Fruit fly (Drosophila melanogaster) whole organism, prepupa: Measurements from ENCODE around the gene Dsp1.

ENCODE experiments used
- Blimp-1 ChIP-seq: fragments of 200-800 bp; sonication (Bioruptor generic); optimal IDR thresholded peaks from 3 replicates; lab custom pipeline; 2017; ENCODE audit warnings: missing biosample characterization, missing genetic modification characterization, mild to moderate bottlenecking, moderate library complexity, missing genetic modification reagents
- CG11762 ChIP-seq: fragments of 200-800 bp; sonication (Bioruptor generic); optimal IDR thresholded peaks from 3 replicates; lab custom pipeline; 2016; ENCODE audit warnings: missing biosample characterization, missing genetic modification characterization; ENCODE audit not compliant: insufficient read depth
- CG3032 ChIP-seq: fragments of 200-800 bp; optimal IDR thresholded peaks from 2 replicates; lab custom pipeline; 2019; ENCODE audit warnings: missing biosample characterization, mild to moderate bottlenecking, missing genetic modification characterization, moderate library complexity
- CG3919 ChIP-seq: fragments of 200-800 bp; sonication (Bioruptor generic); optimal IDR thresholded peaks from 3 replicates; lab custom pipeline; 2016; ENCODE audit warnings: missing biosample characterization, missing genetic modification characterization
- CG6163 ChIP-seq: fragments of 200-800 bp; sonication (Bioruptor generic); IDR thresholded peaks from 3 replicates; pipeline ENCODE4 v1.3.6; 2022; ENCODE audit warnings: missing biosample characterization, missing genetic modification characterization
- CG8319 ChIP-seq: fragments of 200-800 bp; sonication (Bioruptor generic); optimal IDR thresholded peaks from 3 replicates; lab custom pipeline; 2016; ENCODE audit warnings: missing biosample characterization, missing genetic modification characterization
- CG8632 ChIP-seq: fragments of 200-800 bp; sonication (Bioruptor generic); optimal IDR thresholded peaks from 3 replicates; lab custom pipeline; 2016; ENCODE audit warnings: missing biosample characterization, missing genetic modification characterization
- Lpt ChIP-seq: fragments of 200-800 bp; sonication (Bioruptor generic); optimal IDR thresholded peaks from 3 replicates; lab custom pipeline; 2016; ENCODE audit warnings: missing biosample characterization, missing genetic modification characterization
- OdsH ChIP-seq: fragments of 200-800 bp; sonication (Bioruptor generic); optimal IDR thresholded peaks from 3 replicates; lab custom pipeline; 2016; ENCODE audit warnings: missing biosample characterization, missing genetic modification characterization
- acj6 ChIP-seq: fragments of 200-800 bp; sonication (Bioruptor generic); optimal IDR thresholded peaks from 3 replicates; lab custom pipeline; 2016; ENCODE audit warnings: missing biosample characterization, missing genetic modification characterization
- cyc ChIP-seq: fragments of 200-800 bp; sonication (Bioruptor generic); optimal IDR thresholded peaks from 3 replicates; lab custom pipeline; 2016; ENCODE audit warnings: missing biosample characterization, missing genetic modification characterization
- fkh ChIP-seq: fragments of 200-800 bp; sonication (Bioruptor generic); optimal IDR thresholded peaks from 3 replicates; lab custom pipeline; 2017; ENCODE audit warnings: missing biosample characterization, mild to moderate bottlenecking, missing genetic modification characterization, moderate library complexity
- net ChIP-seq: fragments of 200-800 bp; sonication (Bioruptor generic); optimal IDR thresholded peaks from 3 replicates; lab custom pipeline; 2016; ENCODE audit warnings: missing biosample characterization, missing genetic modification characterization
- salr ChIP-seq, 2 experiments: fragments of 200-800 bp; sonication (Bioruptor generic); optimal IDR thresholded peaks; 3 replicates each; lab custom pipeline; 2016 to 2018; ENCODE audit warnings: missing biosample characterization in 2 of 2, missing genetic modification characterization in 2 of 2, mild to moderate bottlenecking in 1 of 2

dm6 chrX:16361306-16361705, 27.9 kb downstream of the Dsp1 start, which contains the start of gene nonA:
- TF ChIP-seq CG11762 (no peak), CG8632 (GFP tag; lab: Kevin White, UChicago) (no peak), Lpt (GFP tag; lab: Kevin White, UChicago) (no peak), OdsH (GFP tag; lab: Kevin White, UChicago) (no peak), CG6163 (no peak), acj6 (GFP tag; lab: Kevin White, UChicago) (no peak), Blimp-1 (no peak), fkh (GFP tag; lab: Kevin White, UChicago) (no peak), net (GFP tag; lab: Kevin White, UChicago) (no peak), CG3032 (tag; lab: Kevin White, UChicago) (no peak), CG8319 (GFP tag; lab: Kevin White, UChicago) (no peak), salr (GFP tag; optimal IDR thresholded peaks at IDR 0.05; lab: Kevin White, UChicago) (no peak), cyc (GFP tag; lab: Kevin White, UChicago) (no peak), CG3919 (GFP tag; lab: Kevin White, UChicago) (no peak)
